Fruit fly (Drosophila melanogaster) whole organism, adult: ENCODE results near the gene Ugt37A2.

Experiments used
- CG5204 ChIP-seq: fragments of 200-800 bp; sonication (Bioruptor generic); optimal IDR thresholded peaks from 2 replicates; lab custom pipeline; 2016; ENCODE audit warnings: missing biosample characterization, missing genetic modification characterization
- CG7045 ChIP-seq: fragments of 200-800 bp; sonication (Bioruptor generic); optimal IDR thresholded peaks from 2 replicates; lab custom pipeline; 2017; ENCODE audit warnings: missing biosample characterization, mild to moderate bottlenecking, missing genetic modification characterization
- Mnt ChIP-seq: fragments of 200-800 bp; sonication (Bioruptor generic); optimal IDR thresholded peaks from 2 replicates; lab custom pipeline; 2016; ENCODE audit warnings: missing biosample characterization, mild to moderate bottlenecking, missing genetic modification characterization
- cnc ChIP-seq, 2 experiments: fragments of >200 bp; optimal IDR thresholded peaks; 2 replicates each; lab custom pipeline; 2017
- tj ChIP-seq: fragments of 200-800 bp; sonication (Bioruptor generic); optimal IDR thresholded peaks from 3 replicates; lab custom pipeline; 2017; ENCODE audit warnings: missing biosample characterization, mild to moderate bottlenecking, missing genetic modification characterization, moderate library complexity

DNA sequence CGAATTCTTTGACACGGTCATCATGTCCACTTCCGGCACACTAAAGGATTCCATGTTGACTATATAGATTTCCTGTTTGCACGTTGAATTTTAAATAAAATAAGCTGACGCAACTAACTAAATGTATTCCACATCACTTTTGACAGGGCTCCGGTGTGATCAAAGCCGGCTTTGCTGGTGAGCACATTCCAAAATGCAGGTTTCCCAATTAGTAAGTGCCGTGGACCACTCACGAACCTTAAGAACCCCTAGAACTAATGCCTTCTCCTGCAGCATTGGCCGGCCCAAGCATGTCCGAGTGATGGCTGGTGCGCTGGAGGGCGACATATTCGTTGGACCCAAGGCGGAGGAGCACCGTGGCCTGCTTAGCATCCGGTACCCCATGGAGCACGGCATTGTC, 46.9 kb upstream of the Ugt37A2 start, which contains the start of gene CG31347:
- TF ChIP-seq CG7045 (GFP tag; lab: Kevin White, UChicago) (no peak), tj (GFP tag; lab: Kevin White, UChicago) (no peak), Mnt (GFP tag; lab: Kevin White, UChicago) (no peak), CG5204 (GFP tag; lab: Kevin White, UChicago) (no peak), cnc (optimal IDR thresholded peaks at IDR 0.05; lab: Kevin White, UChicago) (no peak)
